Fruit fly (Drosophila melanogaster) whole organism, embryonic: ENCODE measurements around the gene Mlp84B.
A peak's percentile ranks its signal among the peaks of the same experiment; 100 is the strongest.

ENCODE experiments used
- CG10959 ChIP-seq: fragments of 200-800 bp; sonication (Bioruptor generic); IDR thresholded peaks from 2 replicates; pipeline ENCODE4 v1.3.6; 2022; ENCODE audit warnings: missing biosample characterization, missing genetic modification characterization
- CG10979 ChIP-seq: fragments of 200-800 bp; sonication (Bioruptor generic); optimal IDR thresholded peaks from 2 replicates; lab custom pipeline; 2018; ENCODE audit warnings: missing biosample characterization, mild to moderate bottlenecking, missing genetic modification characterization, moderate library complexity
- CG1602 ChIP-seq: fragments of 200-800 bp; sonication (Bioruptor generic); optimal IDR thresholded peaks from 3 replicates; lab custom pipeline; 2016; ENCODE audit warnings: missing biosample characterization, missing genetic modification characterization
- CG17359 ChIP-seq: fragments of 200-800 bp; sonication (Bioruptor generic); optimal IDR thresholded peaks from 3 replicates; lab custom pipeline; 2018; ENCODE audit warnings: missing biosample characterization, mild to moderate bottlenecking, missing genetic modification characterization, moderate library complexity
- CG17568 ChIP-seq: fragments of 200-800 bp; sonication (Bioruptor generic); optimal IDR thresholded peaks from 2 replicates; lab custom pipeline; 2018; ENCODE audit warnings: missing biosample characterization, mild to moderate bottlenecking, missing genetic modification characterization, moderate library complexity
- CG17912 ChIP-seq: fragments of 200-800 bp; sonication (Bioruptor generic); optimal IDR thresholded peaks from 2 replicates; lab custom pipeline; 2018; ENCODE audit warnings: missing biosample characterization, mild to moderate bottlenecking, missing genetic modification characterization
- CG3065 ChIP-seq: fragments of 200-800 bp; sonication (Bioruptor generic); optimal IDR thresholded peaks from 2 replicates; lab custom pipeline; 2016; ENCODE audit warnings: missing biosample characterization, missing genetic modification characterization
- CG31388 ChIP-seq: fragments of 200-800 bp; sonication (Bioruptor generic); optimal IDR thresholded peaks from 2 replicates; lab custom pipeline; 2016; ENCODE audit warnings: missing biosample characterization, missing genetic modification characterization
- CG3281 ChIP-seq: fragments of 200-800 bp; sonication (Bioruptor generic); optimal IDR thresholded peaks from 3 replicates; lab custom pipeline; 2017; ENCODE audit warnings: missing biosample characterization, mild to moderate bottlenecking, missing genetic modification characterization
- CG3726 ChIP-seq: fragments of 200-800 bp; sonication (Bioruptor generic); IDR thresholded peaks from 3 replicates; pipeline ENCODE4, ENCODE4 v1.3.6; 2022; ENCODE audit warnings: missing biosample characterization, missing genetic modification characterization
- CG5245 ChIP-seq: fragments of 200-800 bp; sonication (Bioruptor generic); optimal IDR thresholded peaks from 3 replicates; lab custom pipeline; 2016; ENCODE audit warnings: missing biosample characterization, missing genetic modification characterization
- CG6791 ChIP-seq: fragments of 200-800 bp; sonication (Bioruptor generic); IDR thresholded peaks from 3 replicates; pipeline ENCODE4 v1.3.6; 2022; ENCODE audit warnings: missing biosample characterization, missing genetic modification characterization; ENCODE audit not compliant: partially characterized antibody
- CG9437 ChIP-seq: fragments of 200-800 bp; sonication (Bioruptor generic); optimal IDR thresholded peaks from 2 replicates; lab custom pipeline; 2018; ENCODE audit warnings: missing biosample characterization, mild to moderate bottlenecking, missing genetic modification characterization
- CG9932 ChIP-seq: fragments of 200-800 bp; sonication (Bioruptor generic); IDR thresholded peaks from 2 replicates; pipeline ENCODE4 v1.3.6; 2022; ENCODE audit warnings: missing biosample characterization, missing genetic modification characterization
- Deaf1 ChIP-seq: fragments of 200-800 bp; optimal IDR thresholded peaks from 3 replicates; lab custom pipeline; 2019; ENCODE audit warnings: missing biosample characterization, mild to moderate bottlenecking, missing genetic modification characterization, moderate library complexity
- Dip3 ChIP-seq: fragments of 200-800 bp; sonication (Bioruptor generic); optimal IDR thresholded peaks from 3 replicates; lab custom pipeline; 2016; ENCODE audit warnings: missing biosample characterization, missing genetic modification characterization
- Ets65A ChIP-seq: fragments of 200-800 bp; sonication (Bioruptor generic); peaks from one replicate; lab custom pipeline; 2016; ENCODE audit warnings: missing biosample characterization, missing genetic modification characterization
- Gsc ChIP-seq: fragments of 200-800 bp; sonication (Bioruptor generic); IDR thresholded peaks from 2 replicates; pipeline ENCODE4 v1.3.6; 2022; ENCODE audit warnings: missing biosample characterization, missing genetic modification characterization
- H15 ChIP-seq: fragments of 200-800 bp; sonication (Bioruptor generic); IDR thresholded peaks from 3 replicates; pipeline ENCODE4 v1.3.6; 2022; ENCODE audit warnings: missing biosample characterization, missing genetic modification characterization
- H2.0 ChIP-seq: fragments of 200-800 bp; sonication (Bioruptor generic); IDR thresholded peaks from 2 replicates; pipeline ENCODE4 v1.3.6; 2022; ENCODE audit warnings: missing biosample characterization, missing genetic modification characterization
- Lpt ChIP-seq: fragments of >200 bp; optimal IDR thresholded peaks from 2 replicates; lab custom pipeline; 2018; ENCODE audit warnings: missing biosample characterization, missing genetic modification characterization
- MBD-R2 ChIP-seq: fragments of 200-800 bp; sonication (Bioruptor generic); IDR thresholded peaks from 2 replicates; pipeline ENCODE4 v1.3.6; 2022; ENCODE audit warnings: missing biosample characterization, missing genetic modification characterization
- Med ChIP-seq: fragments of 200-800 bp; sonication (Bioruptor generic); peaks from one replicate; lab custom pipeline; 2016; ENCODE audit warnings: missing biosample characterization, missing genetic modification characterization, mild to moderate bottlenecking, inconsistent platforms, moderate library complexity
- Mrtf ChIP-seq: fragments of 200-800 bp; sonication (Bioruptor generic); IDR thresholded peaks from 3 replicates; pipeline ENCODE4 v1.3.6; 2022; ENCODE audit warnings: missing biosample characterization, missing genetic modification characterization
- PHDP ChIP-seq: fragments of 200-800 bp; sonication (Bioruptor generic); optimal IDR thresholded peaks from 3 replicates; lab custom pipeline; 2018; ENCODE audit warnings: missing biosample characterization, mild to moderate bottlenecking, missing genetic modification characterization, moderate library complexity
- Sin3A ChIP-seq: fragments of >200 bp; optimal IDR thresholded peaks from 2 replicates; lab custom pipeline; 2018
- Taf1 ChIP-seq: fragments of 200-800 bp; sonication (Bioruptor generic); IDR thresholded peaks from 2 replicates; pipeline ENCODE4 v1.3.6; 2022; ENCODE audit warnings: missing biosample characterization, missing genetic modification characterization
- ab ChIP-seq: fragments of 200-800 bp; sonication (Bioruptor generic); optimal IDR thresholded peaks from 2 replicates; lab custom pipeline; 2016; ENCODE audit warnings: missing biosample characterization, missing genetic modification characterization
- ap ChIP-seq: fragments of 200-800 bp; sonication (Bioruptor generic); IDR thresholded peaks from 2 replicates; pipeline ENCODE4 v1.3.6; 2022; ENCODE audit warnings: missing biosample characterization, missing genetic modification characterization
- chif ChIP-seq, 2 experiments: fragments of 200-800 bp; sonication (Bioruptor generic); optimal IDR thresholded peaks; 3 replicates each; lab custom pipeline; 2016; ENCODE audit warnings: missing biosample characterization in 2 of 2, missing genetic modification characterization in 2 of 2
- chm ChIP-seq: fragments of 200-800 bp; sonication (Bioruptor generic); IDR thresholded peaks from 2 replicates; pipeline ENCODE4 v1.3.6; 2022; ENCODE audit warnings: missing biosample characterization, missing genetic modification characterization
- ci ChIP-seq: fragments of 200-800 bp; sonication (Bioruptor generic); IDR thresholded peaks from 3 replicates; pipeline ENCODE4 v1.3.6; 2022; ENCODE audit warnings: missing biosample characterization, missing genetic modification characterization
- dmrt99B ChIP-seq: fragments of 200-800 bp; sonication (Bioruptor generic); optimal IDR thresholded peaks from 2 replicates; lab custom pipeline; 2018; ENCODE audit warnings: missing biosample characterization, mild to moderate bottlenecking, missing genetic modification characterization, moderate library complexity
- fd3F ChIP-seq: fragments of 200-800 bp; sonication (Bioruptor generic); optimal IDR thresholded peaks from 2 replicates; lab custom pipeline; 2018; ENCODE audit warnings: missing biosample characterization, mild to moderate bottlenecking, missing genetic modification characterization, moderate library complexity
- fu2 ChIP-seq: fragments of 200-800 bp; sonication (Bioruptor generic); optimal IDR thresholded peaks from 2 replicates; lab custom pipeline; 2016; ENCODE audit warnings: missing biosample characterization, missing genetic modification characterization
- gsb ChIP-seq: fragments of 200-800 bp; sonication (Bioruptor generic); IDR thresholded peaks from 2 replicates; pipeline ENCODE4 v1.3.6; 2022; ENCODE audit warnings: missing biosample characterization, missing genetic modification characterization
- hth ChIP-seq: fragments of >200 bp; optimal IDR thresholded peaks from 2 replicates; lab custom pipeline; 2017; ENCODE audit warnings: inconsistent platforms
- kah ChIP-seq: fragments of 200-800 bp; sonication (Bioruptor generic); optimal IDR thresholded peaks from 2 replicates; lab custom pipeline; 2018; ENCODE audit warnings: missing biosample characterization, mild to moderate bottlenecking, missing genetic modification characterization
- kay ChIP-seq: fragments of 200-800 bp; sonication (Bioruptor generic); optimal IDR thresholded peaks from 2 replicates; lab custom pipeline; 2016; ENCODE audit warnings: missing biosample characterization, missing genetic modification characterization
- mld ChIP-seq: fragments of 200-800 bp; sonication (Bioruptor generic); IDR thresholded peaks from 3 replicates; pipeline ENCODE4 v1.3.6; 2022; ENCODE audit warnings: missing biosample characterization, missing genetic modification characterization; ENCODE audit not compliant: partially characterized antibody
- pb ChIP-seq: fragments of 200-800 bp; sonication (Bioruptor generic); optimal IDR thresholded peaks from 3 replicates; lab custom pipeline; 2016; ENCODE audit warnings: missing biosample characterization, missing genetic modification characterization
- row ChIP-seq: fragments of 200-800 bp; sonication (Bioruptor generic); IDR thresholded peaks from 3 replicates; pipeline ENCODE4 v1.3.6; 2022; ENCODE audit warnings: missing biosample characterization, missing genetic modification characterization
- sens ChIP-seq: fragments of 200-800 bp; sonication (Bioruptor generic); peaks from one replicate; lab custom pipeline; 2016; ENCODE audit warnings: missing biosample characterization, missing genetic modification characterization
- sens-2 ChIP-seq: fragments of 200-800 bp; sonication (Bioruptor generic); IDR thresholded peaks from 2 replicates; pipeline ENCODE4 v1.3.6; 2022; ENCODE audit warnings: missing biosample characterization, missing genetic modification characterization
- sob ChIP-seq: fragments of 200-800 bp; sonication (Bioruptor generic); IDR thresholded peaks from 2 replicates; pipeline ENCODE4 v1.3.6; 2022; ENCODE audit warnings: missing biosample characterization, missing genetic modification characterization
- vvl ChIP-seq: fragments of 200-800 bp; sonication (Bioruptor generic); IDR thresholded peaks from 2 replicates; pipeline ENCODE4 v1.3.6; 2022; ENCODE audit warnings: missing biosample characterization, missing genetic modification characterization
- zf30C ChIP-seq: fragments of 200-800 bp; sonication (Bioruptor generic); optimal IDR thresholded peaks from 3 replicates; lab custom pipeline; 2018; ENCODE audit warnings: missing biosample characterization, mild to moderate bottlenecking, missing genetic modification characterization

Gene Mlp84B

DNA sequence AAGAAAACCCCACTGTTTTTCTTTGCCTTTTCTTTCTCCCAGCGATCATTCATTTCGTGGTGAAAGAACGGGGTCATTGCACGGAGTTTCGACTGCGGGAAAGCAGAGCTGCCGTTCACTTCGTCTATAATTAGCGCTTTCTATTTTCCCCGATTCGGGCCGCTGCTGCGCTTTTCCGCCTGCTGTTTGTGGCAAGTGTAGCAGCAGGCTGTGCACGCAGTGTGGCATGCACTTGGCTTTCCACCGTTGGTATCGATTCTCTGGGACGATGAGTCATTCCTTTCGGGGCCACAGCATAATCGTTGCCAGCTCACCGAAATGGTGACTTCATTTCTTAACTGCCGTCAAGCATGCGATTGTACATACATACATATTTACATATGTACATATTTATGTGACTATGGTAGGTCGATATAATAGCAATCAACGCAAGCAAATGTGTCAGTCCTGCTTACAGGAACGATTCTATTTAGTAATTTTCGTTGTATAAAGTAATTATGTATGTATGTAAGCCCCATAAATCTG, 28.6 kb downstream of the Mlp84B start (continued):
- TF ChIP-seq Dip3 (GFP tag; lab: Kevin White, UChicago) (no peak), CG6791 (GFP tag; lab: Robert Waterston, UW) (no peak), ap (GFP tag; lab: Robert Waterston, UW) (no peak), Lpt (GFP tag; lab: Kevin White, UChicago) (no peak), Mrtf (GFP tag; lab: Robert Waterston, UW) (no peak), zf30C (peak; percentile 6)

DNA sequence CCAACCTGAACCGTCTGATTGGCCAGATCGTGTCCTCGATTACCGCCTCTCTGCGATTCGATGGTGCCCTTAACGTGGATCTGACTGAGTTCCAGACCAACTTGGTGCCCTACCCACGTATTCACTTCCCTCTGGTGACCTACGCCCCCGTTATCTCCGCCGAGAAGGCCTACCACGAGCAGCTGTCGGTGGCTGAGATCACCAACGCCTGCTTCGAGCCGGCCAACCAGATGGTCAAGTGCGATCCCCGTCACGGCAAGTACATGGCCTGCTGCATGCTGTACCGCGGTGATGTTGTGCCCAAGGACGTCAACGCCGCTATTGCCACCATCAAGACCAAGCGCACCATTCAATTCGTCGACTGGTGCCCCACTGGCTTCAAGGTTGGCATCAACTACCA, 29.6 kb downstream of the Mlp84B start:
- TF ChIP-seq CG17359 (tag; lab: Kevin White, UChicago) (no peak), Ets65A (GFP tag; lab: Kevin White, UChicago) (peak; percentile 85), H2.0 (GFP tag; lab: Robert Waterston, UW) (0 out of 2 replicates have a peak, but pooled peaks have one; percentile 4), CG31388 (GFP tag; lab: Kevin White, UChicago) (no peak), chm (GFP tag; lab: Robert Waterston, UW) (no peak), PHDP (no peak), kah (GFP tag; lab: Kevin White, UChicago) (no peak), chif (GFP tag; optimal IDR thresholded peaks at IDR 0.05; lab: Kevin White, UChicago) (no peak), vvl (GFP tag; lab: Robert Waterston, UW) (no peak), CG6791 (GFP tag; lab: Robert Waterston, UW) (0 out of 3 replicates have a peak, but pooled peaks have one; percentile 13), CG9932 (GFP tag; lab: Robert Waterston, UW) (0 out of 2 replicates have a peak, but pooled peaks have one; percentile 10), sens (GFP tag; lab: Kevin White, UChicago) (peak; percentile 8), CG3726 (GFP tag; lab: Robert Waterston, UW) (no peak), dmrt99B (tag; lab: Kevin White, UChicago) (no peak), gsb (GFP tag; lab: Robert Waterston, UW) (no peak)

DNA sequence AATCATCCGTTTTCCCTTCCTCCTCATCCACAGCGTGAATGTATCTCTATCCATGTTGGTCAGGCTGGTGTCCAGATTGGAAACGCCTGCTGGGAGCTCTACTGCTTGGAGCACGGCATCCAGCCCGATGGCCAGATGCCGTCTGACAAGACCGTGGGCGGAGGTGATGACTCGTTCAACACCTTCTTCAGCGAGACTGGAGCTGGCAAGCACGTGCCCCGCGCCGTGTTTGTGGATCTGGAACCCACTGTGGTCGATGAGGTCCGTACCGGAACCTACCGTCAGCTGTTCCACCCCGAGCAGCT, 30.4 kb downstream of the Mlp84B start:
- TF ChIP-seq chm (GFP tag; lab: Robert Waterston, UW) (peak; percentile 53; the same call in 1 of the 2 replicates), Lpt (GFP tag; lab: Kevin White, UChicago) (no peak), pb (GFP tag; lab: Kevin White, UChicago) (no peak), CG3065 (GFP tag; lab: Kevin White, UChicago) (no peak), mld (GFP tag; lab: Robert Waterston, UW) (0 out of 3 replicates have a peak, but pooled peaks have one; percentile 27), sens-2 (no peak), CG17912 (GFP tag; lab: Kevin White, UChicago) (peak; percentile 33), Gsc (no peak), CG9437 (no peak), Med (peak; percentile 59), kay (GFP tag; lab: Kevin White, UChicago) (no peak), ci (GFP tag; lab: Robert Waterston, UW) (0 out of 3 replicates have a peak, but pooled peaks have one; percentile 26), Ets65A (GFP tag; lab: Kevin White, UChicago) (peak; percentile 57)

- no peak for TF ChIP-seq hth (lab: Kevin White, UChicago)
- TF ChIP-seq CG17568 = peak; percentile 48
- no peak for TF ChIP-seq Taf1 (GFP tag; lab: Robert Waterston, UW)
- peak; percentile 52; the same call in 1 of the 2 replicates for TF ChIP-seq CG10959
- peak; percentile 32 for TF ChIP-seq Deaf1
- TF ChIP-seq fu2 (GFP tag; lab: Kevin White, UChicago) = peak; percentile 41
- TF ChIP-seq CG3281 (GFP tag; lab: Kevin White, UChicago) = peak; percentile 63
- peak; percentile 23 for TF ChIP-seq CG10979 (tag; lab: Kevin White, UChicago)
- peak; percentile 82 for TF ChIP-seq sob (GFP tag; lab: Robert Waterston, UW)
- TF ChIP-seq H15 (GFP tag; lab: Robert Waterston, UW) = no peak
- peak; percentile 49 for TF ChIP-seq MBD-R2 (GFP tag; lab: Robert Waterston, UW)
- peak; percentile 28; the same call in 2 of the 3 replicates for TF ChIP-seq row
- TF ChIP-seq Sin3A (lab: Kevin White, UChicago) = peak; percentile 24
- TF ChIP-seq CG1602 (GFP tag; lab: Kevin White, UChicago) = no peak
- no peak for TF ChIP-seq ab (GFP tag; lab: Kevin White, UChicago)
- no peak for TF ChIP-seq fd3F (GFP tag; lab: Kevin White, UChicago)
- TF ChIP-seq CG5245 (GFP tag; lab: Kevin White, UChicago) = peak; percentile 47
Observed at dm6 chr3R:7086377-7087200, 30.9 kb downstream of the Mlp84B start, which contains the start of gene alphaTub84B. TSS of gene alphaTub84B (plus strand) at chr3R:7086599.
